Fruit fly (Drosophila melanogaster) whole organism, wandering third instar larva: Measurements from ENCODE around the gene ND-ASHI.

ENCODE experiments used
- Abd-B ChIP-seq: fragments of >200 bp; optimal IDR thresholded peaks from 2 replicates; lab custom pipeline; 2017; ENCODE audit warnings: missing biosample characterization, missing genetic modification characterization
- CG32264 ChIP-seq: fragments of 200-800 bp; sonication (Bioruptor generic); optimal IDR thresholded peaks from 2 replicates; lab custom pipeline; 2016; ENCODE audit warnings: missing biosample characterization, missing genetic modification characterization
- CrebA ChIP-seq: fragments of 200-800 bp; sonication (Bioruptor generic); optimal IDR thresholded peaks from 2 replicates; lab custom pipeline; 2016; ENCODE audit warnings: missing biosample characterization, mild to moderate bottlenecking, missing genetic modification characterization, borderline replicate concordance
- Dfd ChIP-seq: fragments of >200 bp; optimal IDR thresholded peaks from 2 replicates; lab custom pipeline; 2017; ENCODE audit warnings: missing biosample characterization, missing genetic modification characterization
- Dif ChIP-seq: fragments of 200-275, 200-300 bp; sonication (Bioruptor generic); optimal IDR thresholded peaks from 2 replicates; lab custom pipeline; 2018; ENCODE audit warnings: missing biosample characterization, missing genetic modification characterization; ENCODE audit not compliant: partially characterized antibody
- GATAd ChIP-seq: sonication (Bioruptor generic); optimal IDR thresholded peaks from 2 replicates; lab custom pipeline; 2016; ENCODE audit warnings: missing biosample characterization, missing genetic modification characterization
- Hnf4 ChIP-seq: fragments of 200-800 bp; sonication (Bioruptor generic); optimal IDR thresholded peaks from 2 replicates; lab custom pipeline; 2016; ENCODE audit warnings: missing biosample characterization, mild to moderate bottlenecking, missing genetic modification characterization
- Hr78 ChIP-seq: fragments of >200 bp; optimal IDR thresholded peaks from 2 replicates; lab custom pipeline; 2017; ENCODE audit warnings: missing biosample characterization, missing genetic modification characterization
- Jra ChIP-seq: sonication (Bioruptor generic); optimal IDR thresholded peaks from 2 replicates; lab custom pipeline; 2016; ENCODE audit warnings: missing biosample characterization, missing genetic modification characterization
- Mio ChIP-seq: sonication (Bioruptor generic); optimal IDR thresholded peaks from 2 replicates; lab custom pipeline; 2016; ENCODE audit warnings: missing biosample characterization, missing genetic modification characterization
- Myc ChIP-seq: fragments of >200 bp; optimal IDR thresholded peaks from 2 replicates; lab custom pipeline; 2017
- N ChIP-seq: fragments of >200 bp; optimal IDR thresholded peaks from 2 replicates; lab custom pipeline; 2018; ENCODE audit warnings: missing biosample characterization, missing external identifiers, missing genetic modification characterization
- Rel ChIP-seq, 2 experiments: fragments of 200-800 bp; sonication (Bioruptor generic) in 1 of 2; optimal IDR thresholded peaks; 2 replicates in 1 of 2; 3 replicates in 1 of 2; lab custom pipeline; 2016 to 2019; ENCODE audit warnings: mild to moderate bottlenecking in 2 of 2, missing biosample characterization in 2 of 2, missing genetic modification characterization in 2 of 2, moderate library complexity in 1 of 2
- Vsx2 ChIP-seq: fragments of 200-300, 225-300 bp; sonication (Bioruptor generic); optimal IDR thresholded peaks from 2 replicates; lab custom pipeline; 2018; ENCODE audit warnings: missing biosample characterization, missing genetic modification characterization; ENCODE audit not compliant: partially characterized antibody
- br ChIP-seq: fragments of 200-800 bp; sonication (Bioruptor generic); optimal IDR thresholded peaks from 2 replicates; lab custom pipeline; 2016; ENCODE audit warnings: missing biosample characterization, missing genetic modification characterization
- brk ChIP-seq: fragments of 200-800 bp; sonication (Bioruptor generic); optimal IDR thresholded peaks from 2 replicates; lab custom pipeline; 2016; ENCODE audit warnings: missing biosample characterization, mild to moderate bottlenecking, missing genetic modification characterization
- dl ChIP-seq, 2 experiments: fragments of 175-275, 200-275 bp in 1 of 2; fragments of 200-275 bp in 1 of 2; sonication (Bioruptor generic); optimal IDR thresholded peaks; lab custom pipeline; 2018; ENCODE audit warnings: mild to moderate bottlenecking in 2 of 2, missing biosample characterization in 2 of 2, missing genetic modification characterization in 2 of 2, moderate library complexity in 2 of 2; ENCODE audit not compliant: partially characterized antibody in 2 of 2, insufficient read depth in 1 of 2
- dmrt93B ChIP-seq: fragments of 200-800 bp; sonication (Bioruptor generic); optimal IDR thresholded peaks from 2 replicates; lab custom pipeline; 2018; ENCODE audit warnings: missing biosample characterization, mild to moderate bottlenecking, missing genetic modification characterization
- dsf ChIP-seq: sonication (Bioruptor generic); optimal IDR thresholded peaks from 2 replicates; lab custom pipeline; 2016; ENCODE audit warnings: missing biosample characterization, missing genetic modification characterization, borderline replicate concordance
- ey ChIP-seq: fragments of 200-800 bp; sonication (Bioruptor generic); optimal IDR thresholded peaks from 2 replicates; lab custom pipeline; 2016; ENCODE audit warnings: missing biosample characterization, missing genetic modification characterization
- foxo ChIP-seq, 2 experiments: fragments of 200-800 bp; sonication (Bioruptor generic); optimal IDR thresholded peaks; 2 replicates in 1 of 2; 3 replicates in 1 of 2; lab custom pipeline; 2016 to 2017; ENCODE audit warnings: missing biosample characterization in 2 of 2, missing genetic modification characterization in 2 of 2
- jim ChIP-seq: fragments of 175-275, 200-325 bp; sonication (Bioruptor generic); optimal IDR thresholded peaks from 2 replicates; lab custom pipeline; 2016; ENCODE audit warnings: missing biosample characterization, mild to moderate bottlenecking, missing genetic modification characterization
- pan ChIP-seq: fragments of >200 bp; optimal IDR thresholded peaks from 2 replicates; lab custom pipeline; 2017
- psq ChIP-seq: fragments of 200-800 bp; sonication (Bioruptor generic); optimal IDR thresholded peaks from 3 replicates; lab custom pipeline; 2017; ENCODE audit warnings: missing biosample characterization, mild to moderate bottlenecking, missing genetic modification characterization, moderate library complexity
- rgr ChIP-seq: fragments of 200-800 bp; sonication (Bioruptor generic); optimal IDR thresholded peaks from 3 replicates; lab custom pipeline; 2016; ENCODE audit warnings: missing biosample characterization, mild to moderate bottlenecking, missing genetic modification characterization
- sage ChIP-seq: fragments of 200-800 bp; sonication (Bioruptor generic); optimal IDR thresholded peaks from 2 replicates; lab custom pipeline; 2016; ENCODE audit warnings: missing biosample characterization, mild to moderate bottlenecking, missing genetic modification characterization
- sv ChIP-seq: fragments of 200-800 bp; sonication (Bioruptor generic); optimal IDR thresholded peaks from 3 replicates; lab custom pipeline; 2016; ENCODE audit warnings: missing biosample characterization, missing genetic modification characterization
- woc ChIP-seq: sonication (Bioruptor generic); optimal IDR thresholded peaks from 2 replicates; lab custom pipeline; 2016; ENCODE audit warnings: missing biosample characterization, mild to moderate bottlenecking, missing genetic modification characterization

ND-ASHI gene

DNA sequence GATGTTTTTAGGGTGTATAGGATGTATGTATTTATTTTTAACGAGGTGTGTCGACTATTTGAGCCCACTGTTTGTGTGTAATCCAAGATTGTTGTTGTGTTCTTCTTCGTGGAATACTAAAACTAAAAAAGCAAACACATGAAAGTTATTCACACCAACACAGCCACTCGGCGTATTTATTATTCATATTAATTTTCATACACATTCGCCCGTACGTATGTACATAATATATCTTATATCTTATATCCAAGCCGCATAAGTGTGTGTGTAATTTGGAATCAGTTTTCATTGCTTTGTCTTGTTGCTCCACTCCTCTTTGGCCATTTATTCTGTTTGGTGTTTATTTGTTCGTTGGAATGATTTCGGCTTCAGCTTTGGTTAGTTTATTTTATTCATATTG lies 31.7 kb upstream of the ND-ASHI start:
- TF ChIP-seq Mio (GFP tag; lab: Kevin White, UChicago): no peak
- TF ChIP-seq dl (GFP tag; optimal IDR thresholded peaks at IDR 0.05; lab: Kevin White, UChicago; ENCODE audit: insufficient read depth in 1 of 2, partially characterized antibody in 2 of 2): no peak
- TF ChIP-seq Vsx2: no peak
- no peak for TF ChIP-seq CG32264 (GFP tag; lab: Kevin White, UChicago)
- no peak for TF ChIP-seq dsf (GFP tag; lab: Kevin White, UChicago)
- no peak for TF ChIP-seq Abd-B (GFP tag; lab: Kevin White, UChicago)
- no peak for TF ChIP-seq GATAd (GFP tag; lab: Kevin White, UChicago)
- no peak for TF ChIP-seq psq (GFP tag; lab: Kevin White, UChicago)
- no peak for TF ChIP-seq sv
- no peak for TF ChIP-seq foxo (GFP tag; optimal IDR thresholded peaks at IDR 0.05; lab: Kevin White, UChicago)
- no peak for TF ChIP-seq Dif (GFP tag; lab: Kevin White, UChicago)

DNA sequence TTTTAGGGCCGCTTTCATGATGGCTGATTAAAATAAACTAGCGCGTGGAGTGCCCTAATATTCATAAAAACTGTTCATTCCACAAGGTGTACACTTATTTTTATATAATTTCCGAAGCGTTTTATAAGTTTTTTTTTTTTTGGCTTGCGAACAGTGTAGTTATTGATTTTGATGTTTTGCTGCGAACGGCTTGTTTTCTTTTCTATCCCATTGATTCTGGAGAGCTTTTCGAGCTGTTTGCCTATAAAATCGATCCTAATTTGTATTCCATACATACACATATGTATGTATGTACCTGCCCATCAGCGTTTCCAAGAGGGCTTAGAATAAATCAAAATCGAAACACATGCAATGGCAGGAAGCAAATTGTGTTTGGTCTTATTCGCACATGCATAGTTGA lies 31.3 kb upstream of the ND-ASHI start:
- no peak for TF ChIP-seq Myc (lab: Kevin White, UChicago)
- TF ChIP-seq Vsx2: no peak
- TF ChIP-seq sage: no peak
- TF ChIP-seq jim: no peak
- no peak for TF ChIP-seq dl (GFP tag; optimal IDR thresholded peaks at IDR 0.05; lab: Kevin White, UChicago; ENCODE audit: insufficient read depth in 1 of 2, partially characterized antibody in 2 of 2)
- no peak for TF ChIP-seq brk
- TF ChIP-seq Rel (GFP tag; optimal IDR thresholded peaks at IDR 0.05; lab: Kevin White, UChicago): no peak
- no peak for TF ChIP-seq Rel (tag; optimal IDR thresholded peaks at IDR 0.05; lab: Kevin White, UChicago)
- no peak for TF ChIP-seq Hnf4 (GFP tag; lab: Kevin White, UChicago)
- no peak for TF ChIP-seq CrebA (GFP tag; lab: Kevin White, UChicago)
- TF ChIP-seq CG32264 (GFP tag; lab: Kevin White, UChicago): no peak
- TF ChIP-seq GATAd (GFP tag; lab: Kevin White, UChicago): no peak
- TF ChIP-seq dmrt93B (GFP tag; lab: Kevin White, UChicago): no peak
- TF ChIP-seq N: no peak
- no peak for TF ChIP-seq pan
- no peak for TF ChIP-seq Mio (GFP tag; lab: Kevin White, UChicago)
- TF ChIP-seq foxo (GFP tag; optimal IDR thresholded peaks at IDR 0.05; lab: Kevin White, UChicago): no peak
- no peak for TF ChIP-seq Abd-B (GFP tag; lab: Kevin White, UChicago)

DNA sequence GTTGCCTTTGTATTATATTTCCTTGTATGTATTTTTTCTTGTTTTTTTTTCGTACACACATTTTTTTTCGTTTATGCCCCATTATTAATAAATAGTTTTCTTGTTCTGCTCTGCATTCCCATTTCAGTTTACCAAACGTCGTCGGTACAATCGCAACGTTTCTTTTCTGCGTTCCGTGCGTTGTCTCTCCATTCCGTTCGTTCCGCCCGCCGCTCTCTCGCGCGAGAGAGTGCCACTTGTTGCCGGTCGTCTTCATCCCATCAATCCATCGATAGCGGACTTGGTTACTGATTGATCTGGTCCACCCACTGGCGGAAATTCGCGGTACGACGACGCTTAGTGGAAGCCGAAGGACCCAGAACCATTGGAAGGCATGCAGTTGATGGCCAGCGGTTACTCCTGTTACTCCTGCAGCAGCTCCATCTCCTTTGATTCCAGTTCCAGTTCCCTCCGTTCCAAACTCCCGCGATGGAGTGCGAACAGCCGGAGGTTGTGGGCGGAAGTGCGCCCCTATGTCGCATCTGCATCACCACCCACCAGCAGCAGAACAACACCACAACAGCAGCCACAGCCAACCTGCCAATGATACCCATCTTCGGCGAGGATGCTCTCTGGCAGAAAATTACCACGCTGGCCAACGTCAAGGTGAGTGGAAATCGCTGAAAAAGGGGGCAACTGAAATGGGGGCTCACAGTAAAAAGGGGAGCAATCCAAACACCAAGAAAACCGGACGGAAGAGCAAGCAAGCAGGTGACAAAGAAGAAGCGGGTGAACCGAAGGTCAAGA lies 30.5 kb upstream of the ND-ASHI start:
- TF ChIP-seq Rel (GFP tag; optimal IDR thresholded peaks at IDR 0.05; lab: Kevin White, UChicago) (no peak), Rel (tag; optimal IDR thresholded peaks at IDR 0.05; lab: Kevin White, UChicago) (no peak), Mio (GFP tag; lab: Kevin White, UChicago) (no peak), woc (GFP tag; lab: Kevin White, UChicago) (no peak), sv (no peak), Jra (no peak), rgr (GFP tag; lab: Kevin White, UChicago) (no peak), CrebA (GFP tag; lab: Kevin White, UChicago) (no peak), jim (no peak), dsf (GFP tag; lab: Kevin White, UChicago) (no peak), brk (no peak), N (no peak), ey (GFP tag; lab: Kevin White, UChicago) (no peak), psq (GFP tag; lab: Kevin White, UChicago) (no peak), br (GFP tag; lab: Kevin White, UChicago) (no peak), foxo (GFP tag; optimal IDR thresholded peaks at IDR 0.05; lab: Kevin White, UChicago) (no peak), Dfd (GFP tag; lab: Kevin White, UChicago) (no peak), dl (GFP tag; optimal IDR thresholded peaks at IDR 0.05; lab: Kevin White, UChicago; ENCODE audit: insufficient read depth in 1 of 2, partially characterized antibody in 2 of 2) (no peak), Hr78 (no peak), GATAd (GFP tag; lab: Kevin White, UChicago) (no peak)

DNA sequence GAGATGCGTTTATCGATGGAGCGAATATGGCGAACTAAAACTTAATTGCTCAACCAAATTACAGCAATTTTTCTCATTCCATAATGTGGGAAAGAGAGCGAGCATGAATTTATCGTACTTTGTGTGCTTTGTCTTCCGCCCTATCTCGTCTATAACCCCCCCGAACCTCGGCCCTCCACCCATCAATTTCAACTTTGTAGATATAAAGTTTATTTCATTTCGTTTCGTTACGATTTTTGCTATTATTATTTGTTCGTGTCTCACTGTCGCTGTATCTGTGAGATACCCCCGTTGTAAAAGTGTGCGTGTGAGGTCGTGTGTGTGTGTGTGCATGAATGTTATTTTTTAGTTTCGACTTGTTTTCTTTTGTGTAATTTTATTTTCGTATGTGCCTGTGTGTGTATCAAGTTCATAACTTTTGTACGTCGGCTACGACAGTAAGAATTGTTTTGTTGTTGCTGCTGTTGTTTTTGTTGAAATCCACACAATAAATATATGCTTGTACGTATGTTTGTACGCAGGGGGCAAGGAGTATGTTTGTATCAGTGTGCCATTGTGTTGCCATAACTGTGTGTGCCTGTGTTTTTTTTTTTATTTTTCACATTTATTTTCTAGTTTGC lies 29.8 kb upstream of the ND-ASHI start:
- TF ChIP-seq Hr78 (no peak), br (GFP tag; lab: Kevin White, UChicago) (no peak)

DNA sequence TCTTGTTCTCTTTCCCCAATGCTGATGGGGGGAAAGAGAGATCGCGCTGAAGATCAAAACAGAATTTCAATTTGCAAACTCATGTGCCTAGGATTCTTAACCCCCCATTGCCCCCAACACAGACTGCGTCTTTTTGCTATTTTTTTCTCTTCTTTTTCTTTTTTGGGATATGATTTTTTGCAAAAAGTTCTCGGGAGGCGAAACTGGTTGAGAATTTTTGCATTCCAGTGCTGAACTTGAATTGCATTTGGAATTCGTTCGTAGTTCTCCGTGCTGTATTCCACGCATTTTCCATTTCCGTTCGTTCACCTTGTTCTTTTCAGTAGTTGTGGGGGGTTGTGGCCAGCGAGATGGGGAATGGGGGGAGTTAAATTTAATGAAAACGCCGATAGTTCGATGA lies 29.2 kb upstream of the ND-ASHI start:
- peak; percentile 25 for TF ChIP-seq Dif (GFP tag; lab: Kevin White, UChicago)
- no peak for TF ChIP-seq GATAd (GFP tag; lab: Kevin White, UChicago)
